Fruit fly (Drosophila melanogaster) whole organism, embryonic: ENCODE measurements around the gene ATPsynG.
A peak's percentile ranks its signal among the peaks of the same experiment; 100 is the strongest.

Source experiments
- ATbp ChIP-seq: fragments of 200-800 bp; sonication (Bioruptor generic); optimal IDR thresholded peaks from 2 replicates; lab custom pipeline; 2017; ENCODE audit warnings: missing biosample characterization, mild to moderate bottlenecking, missing genetic modification characterization, missing genetic modification reagents
- CG11696 ChIP-seq: fragments of 200-800 bp; sonication (Bioruptor generic); IDR thresholded peaks from 2 replicates; pipeline ENCODE4 v1.3.6; 2022; ENCODE audit warnings: missing biosample characterization, missing genetic modification characterization
- CG14441 ChIP-seq: fragments of 200-800 bp; sonication (Bioruptor generic); IDR thresholded peaks from 2 replicates; pipeline ENCODE4 v1.3.6; 2022; ENCODE audit warnings: missing biosample characterization, missing genetic modification characterization
- CG30403 ChIP-seq: fragments of 200-800 bp; sonication (Bioruptor generic); optimal IDR thresholded peaks from 3 replicates; lab custom pipeline; 2016; ENCODE audit warnings: missing biosample characterization, missing genetic modification characterization
- CG6765 ChIP-seq: fragments of 200-800 bp; sonication (Bioruptor generic); optimal IDR thresholded peaks from 3 replicates; lab custom pipeline; 2017; ENCODE audit warnings: missing biosample characterization, mild to moderate bottlenecking, missing genetic modification characterization
- CG8388 ChIP-seq: fragments of 200-800 bp; sonication (Bioruptor generic); optimal IDR thresholded peaks from 2 replicates; lab custom pipeline; 2019; ENCODE audit warnings: missing biosample characterization, mild to moderate bottlenecking, missing genetic modification characterization, moderate library complexity
- CG9932 ChIP-seq: fragments of 200-800 bp; sonication (Bioruptor generic); IDR thresholded peaks from 2 replicates; pipeline ENCODE4 v1.3.6; 2022; ENCODE audit warnings: missing biosample characterization, missing genetic modification characterization
- CTCF ChIP-seq: fragments of 200-800 bp; sonication (Bioruptor generic); optimal IDR thresholded peaks from 2 replicates; lab custom pipeline; 2017; ENCODE audit warnings: missing biosample characterization, mild to moderate bottlenecking, missing genetic modification characterization, moderate library complexity
- D ChIP-seq, 2 experiments: fragments of 200-800 bp in 1 of 2; fragments of >200 bp in 1 of 2; sonication (Bioruptor generic) in 1 of 2; optimal IDR thresholded peaks; 2 replicates in 1 of 2; 3 replicates in 1 of 2; lab custom pipeline; 2017; ENCODE audit warnings: mild to moderate bottlenecking in 1 of 2, missing biosample characterization in 1 of 2, missing genetic modification characterization in 1 of 2, missing genetic modification reagents in 1 of 2
- Deaf1 ChIP-seq: fragments of 200-800 bp; optimal IDR thresholded peaks from 3 replicates; lab custom pipeline; 2019; ENCODE audit warnings: missing biosample characterization, mild to moderate bottlenecking, missing genetic modification characterization, moderate library complexity
- Eip74EF ChIP-seq, 2 experiments: fragments of 200-800 bp in 1 of 2; fragments of >200 bp in 1 of 2; sonication (Bioruptor generic) in 1 of 2; optimal IDR thresholded peaks; 2 replicates each; lab custom pipeline; 2017 to 2019; ENCODE audit warnings: missing biosample characterization in 2 of 2, missing genetic modification characterization in 2 of 2, mild to moderate bottlenecking in 1 of 2, moderate library complexity in 1 of 2
- GATAe ChIP-seq: fragments of 200-800 bp; sonication (Bioruptor generic); conservative IDR thresholded peaks from 2 replicates; pipeline ENCODE4 v1.3.6; 2022; ENCODE audit warnings: missing biosample characterization, missing genetic modification characterization
- HHEX ChIP-seq: fragments of 200-800 bp; sonication (Bioruptor generic); optimal IDR thresholded peaks from 3 replicates; lab custom pipeline; 2017; ENCODE audit warnings: missing biosample characterization, mild to moderate bottlenecking, missing genetic modification characterization, missing genetic modification reagents
- HLH54F ChIP-seq: fragments of 200-800 bp; sonication (Bioruptor generic); optimal IDR thresholded peaks from 3 replicates; lab custom pipeline; 2016; ENCODE audit warnings: missing biosample characterization, missing genetic modification characterization
- Nf-YA ChIP-seq: fragments of 200-800 bp; sonication (Bioruptor generic); IDR thresholded peaks from 2 replicates; pipeline ENCODE4 v1.3.6; 2022; ENCODE audit warnings: missing biosample characterization, missing genetic modification characterization
- Ptx1 ChIP-seq: fragments of 200-800 bp; sonication (Bioruptor generic); IDR thresholded peaks from 2 replicates; pipeline ENCODE4 v1.3.6; 2022; ENCODE audit warnings: missing biosample characterization, missing genetic modification characterization
- croc ChIP-seq: fragments of 200-800 bp; sonication (Bioruptor generic); conservative IDR thresholded peaks from 3 replicates; pipeline ENCODE4 v1.3.6; 2022; ENCODE audit warnings: missing biosample characterization, missing genetic modification characterization
- ewg ChIP-seq: fragments of 200-800 bp; sonication (Bioruptor generic); optimal IDR thresholded peaks from 3 replicates; lab custom pipeline; 2017; ENCODE audit warnings: mild to moderate bottlenecking, missing biosample characterization, missing genetic modification reagents, missing genetic modification characterization
- fru ChIP-seq: fragments of >200 bp; optimal IDR thresholded peaks from 2 replicates; lab custom pipeline; 2017
- ftz-f1 ChIP-seq: fragments of 200-800 bp; sonication (Bioruptor generic); optimal IDR thresholded peaks from 2 replicates; lab custom pipeline; 2016; ENCODE audit warnings: missing biosample characterization, missing genetic modification characterization
- gt ChIP-seq: fragments of 200-800 bp; sonication (Bioruptor generic); IDR thresholded peaks from 2 replicates; pipeline ENCODE4 v1.3.6; 2022; ENCODE audit warnings: missing biosample characterization, missing genetic modification characterization
- ind ChIP-seq: fragments of 200-800 bp; sonication (Bioruptor generic); optimal IDR thresholded peaks from 3 replicates; lab custom pipeline; 2016; ENCODE audit warnings: missing biosample characterization, missing genetic modification characterization
- jigr1 ChIP-seq: fragments of 200-800 bp; sonication (Bioruptor generic); IDR thresholded peaks from 3 replicates; pipeline ENCODE4 v1.3.6; 2022; ENCODE audit warnings: missing biosample characterization, missing genetic modification characterization
- jing ChIP-seq: fragments of 200-800 bp; sonication (Bioruptor generic); optimal IDR thresholded peaks from 2 replicates; lab custom pipeline; 2018; ENCODE audit warnings: missing biosample characterization, mild to moderate bottlenecking, missing genetic modification characterization
- klu ChIP-seq: fragments of 200-800 bp; sonication (Bioruptor generic); IDR thresholded peaks from 2 replicates; pipeline ENCODE4 v1.3.6; 2022; ENCODE audit warnings: missing biosample characterization, missing genetic modification characterization
- oc ChIP-seq: fragments of 200-800 bp; sonication (Bioruptor generic); optimal IDR thresholded peaks from 2 replicates; lab custom pipeline; 2018; ENCODE audit warnings: missing biosample characterization, mild to moderate bottlenecking, missing genetic modification characterization, moderate library complexity
- org-1 ChIP-seq: fragments of 200-800 bp; sonication (Bioruptor generic); optimal IDR thresholded peaks from 2 replicates; lab custom pipeline; 2017; ENCODE audit warnings: missing biosample characterization, missing genetic modification characterization
- slou ChIP-seq: fragments of 200-800 bp; sonication (Bioruptor generic); optimal IDR thresholded peaks from 3 replicates; lab custom pipeline; 2016; ENCODE audit warnings: missing biosample characterization, missing genetic modification characterization
- sr ChIP-seq: fragments of 200-800 bp; sonication (Bioruptor generic); IDR thresholded peaks from 3 replicates; pipeline ENCODE4 v1.3.6; 2022; ENCODE audit warnings: missing biosample characterization, missing genetic modification characterization
- sug ChIP-seq: fragments of 200-800 bp; optimal IDR thresholded peaks from 2 replicates; lab custom pipeline; 2019; ENCODE audit warnings: missing biosample characterization, mild to moderate bottlenecking, missing genetic modification characterization, moderate library complexity
- tll ChIP-seq, 2 experiments: fragments of 200-800 bp in 1 of 2; fragments of >200 bp in 1 of 2; sonication (Bioruptor generic) in 1 of 2; optimal IDR thresholded peaks; 2 replicates each; lab custom pipeline; 2017 to 2019; ENCODE audit warnings: missing biosample characterization in 2 of 2, missing genetic modification characterization in 2 of 2, mild to moderate bottlenecking in 1 of 2, moderate library complexity in 1 of 2
- z ChIP-seq: fragments of 200-800 bp; sonication (Bioruptor generic); IDR thresholded peaks from 3 replicates; pipeline ENCODE4 v1.3.6; 2022; ENCODE audit warnings: missing biosample characterization, missing genetic modification characterization

The ATPsynG gene

dm6 chr2L:10964493-10964892, 11.7 kb downstream of the ATPsynG start (continued):
- TF ChIP-seq CG9932 (GFP tag; lab: Robert Waterston, UW) (no peak; the same call in 1 of the 2 replicates), ATbp (GFP tag; lab: Kevin White, UChicago) (no peak), klu (GFP tag; lab: Robert Waterston, UW) (no peak), CG6765 (GFP tag; lab: Kevin White, UChicago) (no peak), sr (GFP tag; lab: Robert Waterston, UW) (no peak), slou (GFP tag; lab: Kevin White, UChicago) (no peak), HLH54F (no peak), Eip74EF (GFP tag; optimal IDR thresholded peaks at IDR 0.05; lab: Kevin White, UChicago) (peak in 1 of 2 experiments; percentile 92), org-1 (GFP tag; lab: Kevin White, UChicago) (no peak), sug (peak; percentile 9), jigr1 (no peak), CG11696 (GFP tag; lab: Robert Waterston, UW) (no peak), HHEX (GFP tag; lab: Kevin White, UChicago) (no peak), gt (GFP tag; lab: Robert Waterston, UW) (no peak), jing (no peak), ind (GFP tag; lab: Kevin White, UChicago) (no peak), CG30403 (GFP tag; lab: Kevin White, UChicago) (no peak), croc (GFP tag; lab: Robert Waterston, UW) (no peak), tll (GFP tag; optimal IDR thresholded peaks at IDR 0.05; lab: Kevin White, UChicago) (no peak), CG8388 (peak; percentile 24), Nf-YA (GFP tag; lab: Robert Waterston, UW) (no peak), ftz-f1 (GFP tag; lab: Kevin White, UChicago) (no peak), ewg (no peak), CG14441 (GFP tag; lab: Robert Waterston, UW) (no peak), GATAe (GFP tag; lab: Robert Waterston, UW) (no peak), oc (tag; lab: Kevin White, UChicago) (no peak), fru (lab: Kevin White, UChicago) (no peak)

- TF ChIP-seq Nf-YA (GFP tag; lab: Robert Waterston, UW) (no peak), z (GFP tag; lab: Robert Waterston, UW) (0 out of 3 replicates have a peak, but pooled peaks have one; percentile 23), Deaf1 (tag; lab: Kevin White, UChicago) (peak; percentile 94)
Observed at dm6 chr2L:10963979-10964378, 12.2 kb downstream of the ATPsynG start, which contains the start of gene dpr2. dpr2 (minus strand) TSS chr2L:10964153.

dm6 chr2L:10940196-10940595, 36.0 kb downstream of the ATPsynG start:
- TF ChIP-seq ATbp (GFP tag; lab: Kevin White, UChicago) (no peak), CTCF (GFP tag; lab: Kevin White, UChicago) (peak; percentile 80)

dm6 chr2L:10936362-10936761, 39.8 kb downstream of the ATPsynG start, which contains the start of gene CG14072:
CG14072 (plus strand) TSS chr2L:10936662.
- TF ChIP-seq Ptx1 (GFP tag; lab: Robert Waterston, UW) (no peak), D (optimal IDR thresholded peaks at IDR 0.05; lab: Kevin White, UChicago) (no peak), D (GFP tag; optimal IDR thresholded peaks at IDR 0.05; lab: Kevin White, UChicago) (no peak)
